Fruit fly (Drosophila melanogaster) whole organism, embryonic: ENCODE measurements around the gene CG10984.
A peak's percentile ranks its signal among the peaks of the same experiment; 100 is the strongest.

Experiments
- Abd-B ChIP-seq: fragments of 200-800 bp; sonication (Bioruptor generic); optimal IDR thresholded peaks from 2 replicates; lab custom pipeline; 2018; ENCODE audit warnings: missing biosample characterization, mild to moderate bottlenecking, missing genetic modification characterization, moderate library complexity
- Aef1 ChIP-seq: fragments of 200-800 bp; sonication (Bioruptor generic); IDR thresholded peaks from 3 replicates; pipeline ENCODE4 v1.3.6; 2022; ENCODE audit warnings: missing biosample characterization, missing genetic modification characterization
- BtbVII ChIP-seq: fragments of 200-800 bp; sonication (Bioruptor generic); optimal IDR thresholded peaks from 3 replicates; lab custom pipeline; 2017; ENCODE audit warnings: missing biosample characterization, mild to moderate bottlenecking, missing genetic modification characterization
- CG10462 ChIP-seq: fragments of 200-800 bp; sonication (Bioruptor generic); optimal IDR thresholded peaks from 2 replicates; lab custom pipeline; 2016; ENCODE audit warnings: missing biosample characterization, missing genetic modification characterization
- CG11504 ChIP-seq: fragments of 200-800 bp; sonication (Bioruptor generic); optimal IDR thresholded peaks from 3 replicates; lab custom pipeline; 2019; ENCODE audit warnings: missing biosample characterization, mild to moderate bottlenecking, missing genetic modification characterization, moderate library complexity
- CG12071 ChIP-seq: fragments of 200-800 bp; sonication (Bioruptor generic); optimal IDR thresholded peaks from 3 replicates; lab custom pipeline; 2018; ENCODE audit warnings: missing biosample characterization, mild to moderate bottlenecking, missing genetic modification characterization
- CG12155 ChIP-seq: fragments of 200-800 bp; sonication (Bioruptor generic); optimal IDR thresholded peaks from 3 replicates; lab custom pipeline; 2016; ENCODE audit warnings: missing biosample characterization, missing genetic modification characterization
- CG13894 ChIP-seq: fragments of 200-800 bp; sonication (Bioruptor generic); optimal IDR thresholded peaks from 3 replicates; lab custom pipeline; 2018; ENCODE audit warnings: missing biosample characterization, mild to moderate bottlenecking, missing genetic modification characterization, moderate library complexity
- CG1529 ChIP-seq: fragments of 200-800 bp; sonication (Bioruptor generic); optimal IDR thresholded peaks from 3 replicates; lab custom pipeline; 2018; ENCODE audit warnings: missing biosample characterization, missing genetic modification characterization
- CG15601 ChIP-seq: fragments of 200-800 bp; sonication (Bioruptor generic); optimal IDR thresholded peaks from 3 replicates; lab custom pipeline; 2019; ENCODE audit warnings: missing biosample characterization, mild to moderate bottlenecking, missing genetic modification characterization, moderate library complexity
- CG17361 ChIP-seq: fragments of 200-800 bp; sonication (Bioruptor generic); IDR thresholded peaks from 3 replicates; pipeline ENCODE4 v1.3.6; 2022; ENCODE audit warnings: missing biosample characterization, missing genetic modification characterization
- CG2120 ChIP-seq: fragments of 200-800 bp; sonication (Bioruptor generic); optimal IDR thresholded peaks from 3 replicates; lab custom pipeline; 2016; ENCODE audit warnings: missing biosample characterization, missing genetic modification characterization
- CG2678 ChIP-seq: fragments of 200-800 bp; sonication (Bioruptor generic); optimal IDR thresholded peaks from 3 replicates; lab custom pipeline; 2019; ENCODE audit warnings: missing biosample characterization, mild to moderate bottlenecking, missing genetic modification characterization, moderate library complexity
- CG3995 ChIP-seq: fragments of 200-800 bp; sonication (Bioruptor generic); optimal IDR thresholded peaks from 3 replicates; lab custom pipeline; 2016; ENCODE audit warnings: missing biosample characterization, missing genetic modification characterization
- CG4820 ChIP-seq: fragments of 200-800 bp; sonication (Bioruptor generic); optimal IDR thresholded peaks from 3 replicates; lab custom pipeline; 2016; ENCODE audit warnings: missing biosample characterization, missing genetic modification characterization
- CG5180 ChIP-seq: fragments of 200-800 bp; sonication (Bioruptor generic); optimal IDR thresholded peaks from 3 replicates; lab custom pipeline; 2017; ENCODE audit warnings: missing biosample characterization, missing genetic modification characterization, mild to moderate bottlenecking, moderate library complexity, missing genetic modification reagents
- CG6765 ChIP-seq: fragments of 200-800 bp; sonication (Bioruptor generic); optimal IDR thresholded peaks from 3 replicates; lab custom pipeline; 2017; ENCODE audit warnings: missing biosample characterization, mild to moderate bottlenecking, missing genetic modification characterization
- CG7839 ChIP-seq: fragments of 200-800 bp; sonication (Bioruptor generic); optimal IDR thresholded peaks from 3 replicates; lab custom pipeline; 2018; ENCODE audit warnings: missing biosample characterization, mild to moderate bottlenecking, missing genetic modification characterization, moderate library complexity
- D19B ChIP-seq: fragments of 200-800 bp; sonication (Bioruptor generic); optimal IDR thresholded peaks from 2 replicates; lab custom pipeline; 2017; ENCODE audit warnings: missing biosample characterization, mild to moderate bottlenecking, missing genetic modification characterization
- Dad ChIP-seq: fragments of 200-800 bp; sonication (Bioruptor generic); optimal IDR thresholded peaks from 3 replicates; lab custom pipeline; 2016; ENCODE audit warnings: missing biosample characterization, missing genetic modification characterization
- Ets65A ChIP-seq: fragments of 200-800 bp; sonication (Bioruptor generic); peaks from one replicate; lab custom pipeline; 2016; ENCODE audit warnings: missing biosample characterization, missing genetic modification characterization
- HLH4C ChIP-seq: fragments of 200-800 bp; sonication (Bioruptor generic); IDR thresholded peaks from 3 replicates; pipeline ENCODE4 v1.3.6; 2022; ENCODE audit warnings: missing biosample characterization, missing genetic modification characterization; ENCODE audit not compliant: partially characterized antibody
- HmgD ChIP-seq: fragments of 200-800 bp; sonication (Bioruptor generic); optimal IDR thresholded peaks from 3 replicates; lab custom pipeline; 2016; ENCODE audit warnings: missing biosample characterization, missing genetic modification characterization
- Hr39 ChIP-seq: fragments of >200 bp; optimal IDR thresholded peaks from 2 replicates; lab custom pipeline; 2017
- Lim3 ChIP-seq: fragments of 200-800 bp; sonication (Bioruptor generic); IDR thresholded peaks from 2 replicates; pipeline ENCODE4 v1.3.6; 2022; ENCODE audit warnings: missing biosample characterization, missing genetic modification characterization
- PHDP ChIP-seq: fragments of 200-800 bp; sonication (Bioruptor generic); optimal IDR thresholded peaks from 3 replicates; lab custom pipeline; 2018; ENCODE audit warnings: missing biosample characterization, mild to moderate bottlenecking, missing genetic modification characterization, moderate library complexity
- Pdp1 ChIP-seq, 2 experiments: fragments of 200-800 bp; sonication (Bioruptor generic); optimal IDR thresholded peaks; 3 replicates each; lab custom pipeline; 2016; ENCODE audit warnings: missing biosample characterization in 2 of 2, missing genetic modification characterization in 2 of 2, mild to moderate bottlenecking in 1 of 2, moderate library complexity in 1 of 2
- Ptx1 ChIP-seq: fragments of 200-800 bp; sonication (Bioruptor generic); IDR thresholded peaks from 2 replicates; pipeline ENCODE4 v1.3.6; 2022; ENCODE audit warnings: missing biosample characterization, missing genetic modification characterization
- Rfx ChIP-seq: fragments of 200-800 bp; sonication (Bioruptor generic); IDR thresholded peaks from 2 replicates; pipeline ENCODE4 v1.3.6; 2022; ENCODE audit warnings: missing biosample characterization, missing genetic modification characterization
- Rx ChIP-seq: fragments of 200-800 bp; sonication (Bioruptor generic); IDR thresholded peaks from 2 replicates; pipeline ENCODE4 v1.3.6; 2022; ENCODE audit warnings: missing biosample characterization, missing genetic modification characterization
- Sox100B ChIP-seq: fragments of 200-800 bp; sonication (Bioruptor generic); optimal IDR thresholded peaks from 3 replicates; lab custom pipeline; 2018; ENCODE audit warnings: missing biosample characterization, mild to moderate bottlenecking, missing genetic modification characterization
- Xrp1 ChIP-seq: fragments of 200-800 bp; sonication (Bioruptor generic); IDR thresholded peaks from 2 replicates; pipeline ENCODE4 v1.3.6; 2022; ENCODE audit warnings: missing biosample characterization, missing genetic modification characterization
- ara ChIP-seq: fragments of 200-800 bp; sonication (Bioruptor generic); IDR thresholded peaks from 2 replicates; pipeline ENCODE4 v1.3.6; 2022; ENCODE audit warnings: missing biosample characterization, missing genetic modification characterization
- ash1 ChIP-seq: fragments of 200-800 bp; sonication (Bioruptor generic); optimal IDR thresholded peaks from 2 replicates; lab custom pipeline; 2018; ENCODE audit warnings: missing biosample characterization, mild to moderate bottlenecking, missing genetic modification characterization
- ci ChIP-seq: fragments of 200-800 bp; sonication (Bioruptor generic); IDR thresholded peaks from 3 replicates; pipeline ENCODE4 v1.3.6; 2022; ENCODE audit warnings: missing biosample characterization, missing genetic modification characterization
- dpn ChIP-seq, 2 experiments: fragments of 200-800 bp; sonication (Bioruptor generic); optimal IDR thresholded peaks; 3 replicates each; lab custom pipeline; 2016; ENCODE audit warnings: missing biosample characterization in 2 of 2, missing genetic modification characterization in 2 of 2
- en ChIP-seq: fragments of 200-800 bp; sonication (Bioruptor generic); optimal IDR thresholded peaks from 2 replicates; lab custom pipeline; 2016; ENCODE audit warnings: missing biosample characterization, missing genetic modification characterization
- eve ChIP-seq, 2 experiments: fragments of >200 bp; optimal IDR thresholded peaks; 2 replicates each; lab custom pipeline; 2017; ENCODE audit warnings: missing biosample characterization in 2 of 2, missing genetic modification characterization in 2 of 2
- gcm2 ChIP-seq: fragments of 200-800 bp; sonication (Bioruptor generic); optimal IDR thresholded peaks from 2 replicates; lab custom pipeline; 2016; ENCODE audit warnings: missing biosample characterization, missing genetic modification characterization
- gt ChIP-seq: fragments of 200-800 bp; sonication (Bioruptor generic); IDR thresholded peaks from 2 replicates; pipeline ENCODE4 v1.3.6; 2022; ENCODE audit warnings: missing biosample characterization, missing genetic modification characterization
- hkb ChIP-seq, 2 experiments: fragments of 200-800 bp in 1 of 2; fragments of >200 bp in 1 of 2; sonication (Bioruptor generic) in 1 of 2; IDR thresholded peaks in 1 of 2; optimal IDR thresholded peaks in 1 of 2; 2 replicates each; pipeline versions ENCODE4 v1.3.6 to Lab custom; 2017 to 2022; ENCODE audit warnings: missing biosample characterization in 1 of 2, missing genetic modification characterization in 1 of 2
- insv ChIP-seq, 2 experiments: fragments of 200-800 bp; sonication (Bioruptor generic); optimal IDR thresholded peaks; 3 replicates each; lab custom pipeline; 2016 to 2018; ENCODE audit warnings: missing biosample characterization in 2 of 2, missing genetic modification characterization in 2 of 2
- jigr1 ChIP-seq: fragments of 200-800 bp; sonication (Bioruptor generic); IDR thresholded peaks from 3 replicates; pipeline ENCODE4 v1.3.6; 2022; ENCODE audit warnings: missing biosample characterization, missing genetic modification characterization
- odd ChIP-seq: fragments of 200-800 bp; sonication (Bioruptor generic); optimal IDR thresholded peaks from 2 replicates; lab custom pipeline; 2017; ENCODE audit warnings: missing biosample characterization, mild to moderate bottlenecking, missing genetic modification characterization
- org-1 ChIP-seq: fragments of 200-800 bp; sonication (Bioruptor generic); optimal IDR thresholded peaks from 2 replicates; lab custom pipeline; 2017; ENCODE audit warnings: missing biosample characterization, missing genetic modification characterization
- peb ChIP-seq: fragments of 200-800 bp; sonication (Bioruptor generic); IDR thresholded peaks from 2 replicates; pipeline ENCODE4 v1.3.6; 2022; ENCODE audit warnings: missing biosample characterization, missing genetic modification characterization
- pfk ChIP-seq: fragments of 200-800 bp; sonication (Bioruptor generic); optimal IDR thresholded peaks from 2 replicates; lab custom pipeline; 2018; ENCODE audit warnings: missing biosample characterization, mild to moderate bottlenecking, missing genetic modification characterization, moderate library complexity
- sens ChIP-seq: fragments of 200-800 bp; sonication (Bioruptor generic); peaks from one replicate; lab custom pipeline; 2016; ENCODE audit warnings: missing biosample characterization, missing genetic modification characterization
- slbo ChIP-seq: fragments of 200-800 bp; sonication (Bioruptor generic); IDR thresholded peaks from 2 replicates; pipeline ENCODE4 v1.3.6; 2022; ENCODE audit warnings: missing biosample characterization, missing genetic modification characterization
- stc ChIP-seq: fragments of 200-800 bp; sonication (Bioruptor generic); IDR thresholded peaks from 2 replicates; pipeline ENCODE4 v1.3.6; 2022; ENCODE audit warnings: missing biosample characterization, missing genetic modification characterization
- usp ChIP-seq: fragments of >200 bp; optimal IDR thresholded peaks from 2 replicates; lab custom pipeline; 2017; ENCODE audit warnings: missing biosample characterization, missing genetic modification characterization

The CG10984 gene

DNA sequence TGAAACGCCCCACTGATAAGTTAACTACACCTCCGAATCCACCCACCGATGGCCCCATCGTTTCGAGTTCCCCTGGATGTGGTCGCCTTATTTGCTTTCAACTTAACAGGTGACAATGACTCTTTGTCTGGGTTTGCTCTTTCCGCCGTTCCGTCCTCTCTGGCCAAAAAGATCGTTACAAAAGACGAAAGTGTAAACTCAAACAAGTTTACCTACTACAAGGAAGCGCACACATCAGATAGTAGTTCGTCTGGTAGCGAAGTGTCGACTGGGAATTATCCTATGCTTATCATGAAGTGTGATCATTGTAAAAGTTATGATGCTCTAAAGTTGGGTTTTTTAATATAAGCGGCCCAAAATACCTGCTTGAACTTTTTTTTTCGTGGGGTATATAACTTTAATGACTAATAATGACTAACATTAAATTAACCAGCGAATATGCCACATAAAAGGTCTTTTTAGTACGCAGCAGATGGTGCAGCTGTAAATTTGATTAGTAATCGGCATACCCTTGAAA, 48.9 kb downstream of the CG10984 start:
- no peak for TF ChIP-seq Rfx (GFP tag; lab: Robert Waterston, UW)
- no peak for TF ChIP-seq pfk
- peak; percentile 88 for TF ChIP-seq Ets65A (GFP tag; lab: Kevin White, UChicago)
- TF ChIP-seq ci (GFP tag; lab: Robert Waterston, UW), result 0 out of 3 replicates have a peak, but pooled peaks have one; percentile 35
- TF ChIP-seq stc (GFP tag; lab: Robert Waterston, UW), result no peak
- peak; percentile 37; the same call in 1 of the 3 replicates for TF ChIP-seq CG17361 (GFP tag; lab: Robert Waterston, UW)
- no peak for TF ChIP-seq CG1529 (GFP tag; lab: Kevin White, UChicago)
- no peak for TF ChIP-seq insv (GFP tag; optimal IDR thresholded peaks at IDR 0.05; lab: Kevin White, UChicago)
- TF ChIP-seq PHDP (tag; lab: Kevin White, UChicago), result peak; percentile 39
- no peak for TF ChIP-seq ash1 (GFP tag; lab: Kevin White, UChicago)
- no peak for TF ChIP-seq hkb (optimal IDR thresholded peaks at IDR 0.05; lab: Kevin White, UChicago)
- no peak for TF ChIP-seq hkb (GFP tag; IDR thresholded peaks at IDR 0.05; lab: Robert Waterston, UW)
- TF ChIP-seq en (GFP tag; lab: Kevin White, UChicago), result no peak
- peak in 1 of 2 experiments; percentile 67 for TF ChIP-seq eve (GFP tag; optimal IDR thresholded peaks at IDR 0.05; lab: Kevin White, UChicago)
- TF ChIP-seq CG2678 (tag; lab: Kevin White, UChicago), result peak; percentile 32
- no peak for TF ChIP-seq Lim3 (GFP tag; lab: Robert Waterston, UW)
- 0 out of 2 replicates have a peak, but pooled peaks have one; percentile 17 for TF ChIP-seq Ptx1
- TF ChIP-seq HLH4C (GFP tag; lab: Robert Waterston, UW), result no peak
- peak in 1 of 2 experiments; percentile 3 for TF ChIP-seq dpn (GFP tag; optimal IDR thresholded peaks at IDR 0.05; lab: Kevin White, UChicago)
- TF ChIP-seq Abd-B, result peak; percentile 0
- no peak for TF ChIP-seq jigr1 (GFP tag; lab: Robert Waterston, UW)
- TF ChIP-seq slbo (GFP tag; lab: Robert Waterston, UW), result no peak
- peak; percentile 10 for TF ChIP-seq CG11504
- TF ChIP-seq gcm2 (GFP tag; lab: Kevin White, UChicago), result no peak
- TF ChIP-seq Xrp1, result peak; percentile 43; the same call in 1 of the 2 replicates
- peak; percentile 7 for TF ChIP-seq CG2120 (GFP tag; lab: Kevin White, UChicago)
- peak; percentile 87 for TF ChIP-seq D19B (GFP tag; lab: Kevin White, UChicago)
- TF ChIP-seq odd, result no peak
- TF ChIP-seq CG3995 (GFP tag; lab: Kevin White, UChicago), result no peak
- TF ChIP-seq CG15601 (tag; lab: Kevin White, UChicago), result peak; percentile 42
- TF ChIP-seq peb (GFP tag; lab: Robert Waterston, UW), result no peak
- no peak for TF ChIP-seq usp (GFP tag; lab: Kevin White, UChicago)
- no peak for TF ChIP-seq CG13894 (tag; lab: Kevin White, UChicago)
- TF ChIP-seq HmgD (GFP tag; lab: Kevin White, UChicago), result no peak
- TF ChIP-seq Aef1 (GFP tag; lab: Robert Waterston, UW), result no peak
- no peak for TF ChIP-seq Rx (GFP tag; lab: Robert Waterston, UW)
- no peak for TF ChIP-seq gt (GFP tag; lab: Robert Waterston, UW)
- no peak for TF ChIP-seq CG6765 (GFP tag; lab: Kevin White, UChicago)
- TF ChIP-seq CG4820 (GFP tag; lab: Kevin White, UChicago), result no peak
- TF ChIP-seq sens (GFP tag; lab: Kevin White, UChicago), result peak; percentile 78
- peak; percentile 33 for TF ChIP-seq BtbVII (GFP tag; lab: Kevin White, UChicago)
- peak; percentile 2 for TF ChIP-seq CG12155 (GFP tag; lab: Kevin White, UChicago)
- peak; percentile 6 for TF ChIP-seq CG12071 (GFP tag; lab: Kevin White, UChicago)
- TF ChIP-seq Sox100B (GFP tag; lab: Kevin White, UChicago), result peak; percentile 35
- TF ChIP-seq CG5180 (GFP tag; lab: Kevin White, UChicago), result peak; percentile 32
- TF ChIP-seq Hr39 (lab: Kevin White, UChicago), result no peak
- peak; percentile 5 for TF ChIP-seq org-1
- TF ChIP-seq Pdp1 (GFP tag; optimal IDR thresholded peaks at IDR 0.05; lab: Kevin White, UChicago), result no peak
- TF ChIP-seq CG10462 (GFP tag; lab: Kevin White, UChicago), result no peak
- peak; percentile 7 for TF ChIP-seq CG7839 (tag; lab: Kevin White, UChicago)
- TF ChIP-seq ara, result no peak
- TF ChIP-seq Dad (GFP tag; lab: Kevin White, UChicago), result peak; percentile 15
